Fruit fly (Drosophila melanogaster): ENCODE measurements around the gene CG2991.

CG2991 gene

dm6 chr2L:2878188-2878587, 21.2 kb downstream of the CG2991 start, which contains the start of the genes Prx6a and Sbat (continued):
- TF ChIP-seq p53 (GFP tag; optimal IDR thresholded peaks at IDR 0.05) (peak; percentile 52), CG15601 (tag; optimal IDR thresholded peaks at IDR 0.05) (peak; percentile 53), CG15514 (GFP tag; optimal IDR thresholded peaks at IDR 0.05) (peak; percentile 100), CG3726 (GFP tag; IDR thresholded peaks at IDR 0.05) (no peak), CG4707 (GFP tag; optimal IDR thresholded peaks at IDR 0.05) (no peak), H2.0 (GFP tag; IDR thresholded peaks at IDR 0.05) (peak; percentile 43; the same call in 1 of the 2 replicates), CG1529 (GFP tag; optimal IDR thresholded peaks at IDR 0.05) (peak; percentile 11), CG1603 (tag; optimal IDR thresholded peaks at IDR 0.05) (peak; percentile 68), MESR4 (GFP tag; optimal IDR thresholded peaks at IDR 0.05) (peak; percentile 4), NK7.1 (GFP tag; optimal IDR thresholded peaks at IDR 0.05) (no peak), nerfin-2 (GFP tag; IDR thresholded peaks at IDR 0.05; ENCODE audit: partially characterized antibody) (no peak), CG10959 (GFP tag; IDR thresholded peaks at IDR 0.05) (no peak), CG5953 (GFP tag; IDR thresholded peaks at IDR 0.05) (no peak), CG7928 (GFP tag; optimal IDR thresholded peaks at IDR 0.05) (peak; percentile 99), CG14014 (GFP tag; IDR thresholded peaks at IDR 0.05) (peak; percentile 69), Asciz (GFP tag; optimal IDR thresholded peaks at IDR 0.05) (no peak), CG17612 (GFP tag; IDR thresholded peaks at IDR 0.05) (no peak), CG4854 (GFP tag; optimal IDR thresholded peaks at IDR 0.05) (peak; percentile 42), Blimp-1 (GFP tag; optimal IDR thresholded peaks at IDR 0.05) (peak; percentile 58), hbn (GFP tag; IDR thresholded peaks at IDR 0.05; ENCODE audit: partially characterized antibody) (0 out of 2 replicates have a peak, but pooled peaks have one; percentile 15), TFAM (GFP tag; optimal IDR thresholded peaks at IDR 0.05) (no peak), Mes4 (GFP tag; optimal IDR thresholded peaks at IDR 0.05) (peak; percentile 42), zf30C (GFP tag; optimal IDR thresholded peaks at IDR 0.05) (no peak), ham (GFP tag; IDR thresholded peaks at IDR 0.05) (no peak), ranshi (GFP tag; IDR thresholded peaks at IDR 0.05) (peak; percentile 87), scrt (GFP tag; optimal IDR thresholded peaks at IDR 0.05) (peak; percentile 57), ase (GFP tag; IDR thresholded peaks at IDR 0.05) (peak; percentile 52; the same call in 1 of the 3 replicates), ken (GFP tag; IDR thresholded peaks at IDR 0.05) (peak; percentile 60; the same call in 2 of the 3 replicates), bbx (GFP tag; IDR thresholded peaks at IDR 0.05; ENCODE audit: partially characterized antibody) (no peak), CG13296 (GFP tag; optimal IDR thresholded peaks at IDR 0.05) (peak; percentile 79), zfh1 (GFP tag; IDR thresholded peaks at IDR 0.05) (0 out of 3 replicates have a peak, but pooled peaks have one; percentile 48), ftz-f1 (GFP tag; optimal IDR thresholded peaks at IDR 0.05) (no peak), Sox100B (GFP tag; optimal IDR thresholded peaks at IDR 0.05) (peak; percentile 50), BEAF-32 (GFP tag; optimal IDR thresholded peaks at IDR 0.05) (peak; percentile 44), E2f2 (GFP tag; IDR thresholded peaks at IDR 0.05) (peak; percentile 83), otp (GFP tag; IDR thresholded peaks at IDR 0.05) (no peak), Pdp1 (GFP tag; optimal IDR thresholded peaks at IDR 0.05) (peak; percentile 64 to 67), peb (GFP tag; IDR thresholded peaks at IDR 0.05) (no peak), CG8290 (GFP tag; optimal IDR thresholded peaks at IDR 0.05) (peak; percentile 60), CG8290 (tag; optimal IDR thresholded peaks at IDR 0.05) (peak; percentile 55 to 69), CG6683 (GFP tag; optimal IDR thresholded peaks at IDR 0.05) (peak; percentile 39), ATbp (GFP tag; optimal IDR thresholded peaks at IDR 0.05) (peak; percentile 4), amos (GFP tag; IDR thresholded peaks at IDR 0.05; ENCODE audit: partially characterized antibody) (peak; percentile 33; the same call in 1 of the 2 replicates), row (GFP tag; IDR thresholded peaks at IDR 0.05) (peak; percentile 97), tx (GFP tag; optimal IDR thresholded peaks at IDR 0.05) (peak; percentile 67), CG2120 (GFP tag; optimal IDR thresholded peaks at IDR 0.05) (peak; percentile 84), Mrtf (GFP tag; IDR thresholded peaks at IDR 0.05) (peak; percentile 36; the same call in 1 of the 3 replicates), fd3F (GFP tag; optimal IDR thresholded peaks at IDR 0.05) (peak; percentile 60), eve (GFP tag; optimal IDR thresholded peaks at IDR 0.05) (no peak), gro (GFP tag; optimal IDR thresholded peaks at IDR 0.05) (peak; percentile 81), disco-r (GFP tag; optimal IDR thresholded peaks at IDR 0.05) (peak; percentile 51)

All from whole organism, embryonic.